Worm (Caenorhabditis elegans): Measurements from ENCODE around the gene srsx-30.

srsx-30 gene

ce11 chrV:10178166-10178565 lies 19.5 kb downstream of the srsx-30 start (continued):
- TF ChIP-seq D2030.7 (GFP tag; IDR thresholded peaks at IDR 0.05) (no peak), akir-1 (GFP tag; optimal IDR thresholded peaks at IDR 0.05) (no peak), nhr-80 (tag; optimal IDR thresholded peaks at IDR 0.05) (peak; percentile 16), madf-6 (GFP tag; IDR thresholded peaks at IDR 0.05) (no peak; the same call in 1 of the 2 replicates), B0336.3 (GFP tag; IDR thresholded peaks at IDR 0.05) (no peak), athp-1 (tag; optimal IDR thresholded peaks at IDR 0.05) (no peak), snpc-4 (GFP tag; optimal IDR thresholded peaks at IDR 0.05) (no peak), snpc-4 (tag; optimal IDR thresholded peaks at IDR 0.05) (peak in 2 of 4 experiments; percentile 14 to 23), cebp-2 (GFP tag; IDR thresholded peaks at IDR 0.05) (no peak), snpc-1.1 (tag; optimal IDR thresholded peaks at IDR 0.05; ENCODE audit: insufficient read depth) (no peak), F57A8.1 (GFP tag; optimal IDR thresholded peaks at IDR 0.05) (no peak), unc-130 (GFP tag; optimal IDR thresholded peaks at IDR 0.05) (no peak), lsl-1 (GFP tag; optimal IDR thresholded peaks at IDR 0.05) (no peak), dpl-1 (GFP tag; optimal IDR thresholded peaks at IDR 0.05) (no peak), cebp-1 (GFP tag; IDR thresholded peaks at IDR 0.05) (no peak), cebp-1 (tag; optimal IDR thresholded peaks at IDR 0.05) (peak; percentile 32), F49E8.2 (tag; optimal IDR thresholded peaks at IDR 0.05; ENCODE audit: insufficient read depth) (no peak), lag-1 (GFP tag; IDR thresholded peaks at IDR 0.05) (no peak), egl-44 (GFP tag; IDR thresholded peaks at IDR 0.05) (no peak)

ce11 chrV:10179235-10179634 lies 20.6 kb downstream of the srsx-30 start, which contains the start of gene cul-5:
Gene cul-5 (plus strand): TSS chrV:10179535.
- TF ChIP-seq snpc-4 (GFP tag; optimal IDR thresholded peaks at IDR 0.05): no peak
- no peak for TF ChIP-seq snpc-4 (tag; optimal IDR thresholded peaks at IDR 0.05)
- no peak for TF ChIP-seq let-607 (tag; optimal IDR thresholded peaks at IDR 0.05)
- no peak for TF ChIP-seq unc-62 (GFP tag; optimal IDR thresholded peaks at IDR 0.05)
- TF ChIP-seq nhr-27 (tag; optimal IDR thresholded peaks at IDR 0.05): no peak
- no peak for TF ChIP-seq tbp1 (GFP tag; optimal IDR thresholded peaks at IDR 0.05)
- no peak for TF ChIP-seq nhr-80 (tag; optimal IDR thresholded peaks at IDR 0.05)
- TF ChIP-seq lir-1 (GFP tag; conservative IDR thresholded peaks at IDR 0.05): no peak
- no peak for TF ChIP-seq hsf-1 (GFP tag; IDR thresholded peaks at IDR 0.05)
- no peak for TF ChIP-seq rcor-1 (GFP tag; IDR thresholded peaks at IDR 0.05)
- no peak for TF ChIP-seq madf-8 (GFP tag; conservative IDR thresholded peaks at IDR 0.05)
- TF ChIP-seq chd-7 (tag; optimal IDR thresholded peaks at IDR 0.05): no peak
- no peak for TF ChIP-seq C17E4.6 (GFP tag; IDR thresholded peaks at IDR 0.05)
- no peak for TF ChIP-seq Y53F4B.3 (GFP tag; IDR thresholded peaks at IDR 0.05)

DNA sequence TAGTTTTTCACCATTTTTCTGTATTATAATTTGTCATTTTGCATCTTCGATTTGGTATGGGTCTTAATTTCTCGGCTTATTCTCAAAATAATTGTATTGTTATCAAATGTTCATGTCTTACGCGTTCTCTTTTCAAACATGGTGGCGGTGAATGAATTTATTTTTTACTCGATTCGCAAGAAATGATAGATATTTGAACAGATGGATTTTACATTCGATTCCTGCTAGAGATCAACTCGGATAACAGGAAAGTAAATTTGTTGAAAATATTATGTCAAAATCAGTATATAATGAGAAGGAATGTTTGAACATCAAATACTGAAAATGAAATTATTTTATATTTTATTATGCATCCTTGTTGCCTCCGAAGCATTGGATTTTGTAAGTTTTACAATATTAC lies 24.4 kb downstream of the srsx-30 start, which contains the start of gene ZK856.4:
TSS of gene ZK856.4 (plus strand) at position 301 of the 400 bp plus-strand sequence.
- TF ChIP-seq snpc-4 (GFP tag; optimal IDR thresholded peaks at IDR 0.05) (no peak), snpc-4 (tag; optimal IDR thresholded peaks at IDR 0.05) (no peak), madf-6 (GFP tag; IDR thresholded peaks at IDR 0.05) (no peak), lin-40 (tag; optimal IDR thresholded peaks at IDR 0.05) (no peak), ceh-91 (GFP tag; IDR thresholded peaks at IDR 0.05) (no peak), mes-4 (tag; optimal IDR thresholded peaks at IDR 0.05) (no peak), cebp-2 (GFP tag; IDR thresholded peaks at IDR 0.05) (no peak), nhr-120 (GFP tag; IDR thresholded peaks at IDR 0.05) (no peak)

- TF ChIP-seq nhr-80 (tag; optimal IDR thresholded peaks at IDR 0.05) (no peak), gei-17 (GFP tag; optimal IDR thresholded peaks at IDR 0.05) (no peak), nhr-90 (tag; optimal IDR thresholded peaks at IDR 0.05) (no peak), Y56A3A.18 (GFP tag; IDR thresholded peaks at IDR 0.05) (no peak), hsf-1 (GFP tag; IDR thresholded peaks at IDR 0.05) (no peak), ztf-18 (tag; optimal IDR thresholded peaks at IDR 0.05) (no peak), akir-1 (GFP tag; optimal IDR thresholded peaks at IDR 0.05) (no peak), hmg-20 (GFP tag; IDR thresholded peaks at IDR 0.05) (no peak), attf-3 (GFP tag; conservative IDR thresholded peaks at IDR 0.05) (no peak), T26A5.8 (tag; optimal IDR thresholded peaks at IDR 0.05) (no peak), Y53G8AR.9 (GFP tag; conservative IDR thresholded peaks at IDR 0.05) (no peak), tbp1 (GFP tag; optimal IDR thresholded peaks at IDR 0.05) (no peak), lsl-1 (GFP tag; optimal IDR thresholded peaks at IDR 0.05) (no peak), F49E8.2 (tag; optimal IDR thresholded peaks at IDR 0.05; ENCODE audit: insufficient read depth) (no peak), ztf-26 (tag; optimal IDR thresholded peaks at IDR 0.05) (no peak), xnd-1 (tag; optimal IDR thresholded peaks at IDR 0.05) (no peak)
Measured at ce11 chrV:10183810-10184209, 25.2 kb downstream of the srsx-30 start.

All from whole organism, young adult.